Worm (Caenorhabditis elegans) whole organism, midembryonic: ENCODE data around the gene Y26G10.1.

Experiments
- cog-1 ChIP-seq: sonication (generic microtip); optimal IDR thresholded peaks from 2 replicates; lab custom pipeline; 2016; ENCODE audit warnings: missing genetic modification characterization, missing compliant biosample characterization
- med-1 ChIP-seq: sonication (generic microtip); optimal IDR thresholded peaks from 2 replicates; lab custom pipeline; 2017; ENCODE audit warnings: missing genetic modification characterization, mild to moderate bottlenecking, missing compliant biosample characterization, antibody characterized with exemption, missing genetic modification reagents; ENCODE audit not compliant: insufficient read depth

ce11 chrV:17694260-17694659, 1.4 kb downstream of the Y26G10.1 start:
- TF ChIP-seq med-1 (no peak), cog-1 (tag; lab: Kevin White, UChicago) (no peak)
